Worm (Caenorhabditis elegans): ENCODE measurements around the gene nspb-6.

Gene nspb-6

DNA sequence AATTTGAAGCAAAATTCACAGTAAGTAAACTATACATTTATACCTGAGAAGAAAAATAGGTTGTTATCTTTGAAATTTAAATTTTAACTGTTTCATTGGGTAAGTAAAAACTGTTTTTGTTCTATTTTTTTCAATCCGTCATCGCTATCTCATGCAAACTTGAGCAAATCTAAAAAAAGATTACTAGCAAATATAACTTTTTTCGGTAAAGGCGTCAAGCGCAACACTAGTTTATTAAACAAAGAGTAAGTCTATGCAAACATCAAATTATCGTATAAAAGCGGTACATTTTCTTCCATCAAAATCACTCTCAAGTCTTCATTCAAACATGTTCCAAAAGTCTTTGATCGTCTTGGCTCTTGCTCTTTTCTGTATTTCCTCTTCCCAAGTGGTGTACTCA lies at the start of gene nspb-6:
nspb-6 (plus strand) TSS at position 301 of the 400 bp plus-strand sequence.
- no peak for TF ChIP-seq him-1 (tag; optimal IDR thresholded peaks at IDR 0.05)
- no peak for TF ChIP-seq dao-5 (tag; optimal IDR thresholded peaks at IDR 0.05)
- TF ChIP-seq W03F9.2 (tag; optimal IDR thresholded peaks at IDR 0.05): no peak

DNA sequence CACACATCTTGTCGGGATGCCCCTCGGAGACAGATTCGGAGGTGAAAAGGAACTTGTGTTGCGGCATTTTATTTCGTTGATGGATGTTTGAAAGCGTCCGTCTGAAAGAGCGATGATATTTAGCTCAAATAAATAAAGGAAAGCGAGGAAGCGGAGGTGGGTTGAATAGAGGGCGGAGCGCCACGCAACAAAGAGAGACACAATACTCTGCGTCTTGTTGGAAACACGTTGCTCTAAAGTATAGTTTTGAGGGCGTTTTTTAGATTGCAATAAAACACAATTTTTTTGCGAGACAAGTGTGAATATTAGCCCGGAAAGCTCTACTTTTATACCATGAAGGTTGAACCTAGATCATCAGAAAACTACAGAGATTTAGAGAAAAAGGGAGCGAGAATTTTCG lies 49.0 kb upstream of the nspb-6 start, which contains the start of gene sams-4:
sams-4 (minus strand) TSS at position 101 of the 400 bp plus-strand sequence.
- no peak for TF ChIP-seq him-1 (tag; optimal IDR thresholded peaks at IDR 0.05)
- TF ChIP-seq dao-5 (tag; optimal IDR thresholded peaks at IDR 0.05): no peak
- no peak for TF ChIP-seq W03F9.2 (tag; optimal IDR thresholded peaks at IDR 0.05)

DNA sequence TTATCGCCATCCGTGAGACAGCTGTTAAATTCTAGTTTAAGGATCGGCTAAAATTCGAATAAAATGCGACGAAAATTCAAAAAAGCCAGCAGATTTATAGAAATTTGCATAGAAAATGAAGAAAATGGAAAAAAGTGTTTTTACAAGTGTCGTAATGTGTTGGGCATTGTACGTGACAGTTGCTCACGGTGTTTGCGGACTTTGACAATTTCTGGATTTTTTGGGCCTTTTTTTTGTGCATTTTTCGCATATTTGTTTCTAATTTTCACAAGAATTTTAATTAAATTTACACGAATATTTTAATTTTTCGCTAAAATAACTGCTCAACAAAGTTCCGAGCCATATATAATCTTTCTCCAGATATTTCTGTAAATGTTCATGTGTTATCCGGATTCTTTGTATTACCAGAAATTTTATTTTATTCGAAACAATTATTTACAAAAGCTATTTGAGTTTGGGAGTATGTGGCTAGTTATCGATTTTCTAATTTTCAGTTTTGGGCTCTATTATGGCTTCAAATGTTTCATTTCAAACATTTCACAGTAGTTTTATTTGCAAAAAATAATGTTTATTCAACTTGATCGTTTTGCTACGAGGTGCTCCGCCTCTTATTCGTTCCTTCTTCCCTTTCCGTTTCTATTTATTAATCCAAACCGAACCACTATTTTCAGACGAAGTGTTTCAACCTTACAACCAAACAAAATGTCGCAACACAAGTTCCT lies 47.1 kb upstream of the nspb-6 start, which contains the start of gene sams-3:
sams-3 (plus strand) TSS at position 672 of the 722 bp plus-strand sequence.
- TF ChIP-seq him-1 (tag; optimal IDR thresholded peaks at IDR 0.05) (no peak), dao-5 (tag; optimal IDR thresholded peaks at IDR 0.05) (no peak), W03F9.2 (tag; optimal IDR thresholded peaks at IDR 0.05) (peak; percentile 7)

DNA sequence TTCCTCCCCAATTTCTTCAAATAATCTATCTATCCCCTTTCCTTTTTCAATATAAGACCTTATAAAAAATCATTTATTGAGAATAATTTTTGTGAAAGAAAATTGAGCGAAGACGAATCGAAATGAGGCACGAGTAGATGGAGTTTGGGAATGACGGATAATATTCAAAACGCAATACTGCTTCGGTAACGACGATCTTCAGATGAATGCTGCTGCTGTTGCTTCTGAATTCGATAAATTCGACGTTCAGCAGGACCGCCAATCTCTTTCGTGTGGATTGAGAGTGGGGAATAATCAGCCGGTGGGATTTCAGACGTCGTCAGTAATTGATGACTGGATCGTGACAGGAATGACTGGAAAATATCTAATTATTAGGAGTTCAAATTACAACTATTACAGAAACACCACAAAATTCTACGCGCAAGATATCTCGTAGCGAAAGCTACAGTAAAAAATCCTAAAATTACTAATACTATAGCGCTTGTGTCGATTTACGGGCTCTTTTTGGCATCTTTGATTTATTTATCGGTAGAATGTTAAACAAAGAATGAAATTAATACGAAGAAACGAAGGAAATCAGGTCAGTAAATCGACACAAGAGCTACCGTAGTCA lies 44.4 kb upstream of the nspb-6 start:
- no peak for TF ChIP-seq W03F9.2 (tag; optimal IDR thresholded peaks at IDR 0.05)
- TF ChIP-seq him-1 (tag; optimal IDR thresholded peaks at IDR 0.05): no peak
- TF ChIP-seq dao-5 (tag; optimal IDR thresholded peaks at IDR 0.05): no peak

DNA sequence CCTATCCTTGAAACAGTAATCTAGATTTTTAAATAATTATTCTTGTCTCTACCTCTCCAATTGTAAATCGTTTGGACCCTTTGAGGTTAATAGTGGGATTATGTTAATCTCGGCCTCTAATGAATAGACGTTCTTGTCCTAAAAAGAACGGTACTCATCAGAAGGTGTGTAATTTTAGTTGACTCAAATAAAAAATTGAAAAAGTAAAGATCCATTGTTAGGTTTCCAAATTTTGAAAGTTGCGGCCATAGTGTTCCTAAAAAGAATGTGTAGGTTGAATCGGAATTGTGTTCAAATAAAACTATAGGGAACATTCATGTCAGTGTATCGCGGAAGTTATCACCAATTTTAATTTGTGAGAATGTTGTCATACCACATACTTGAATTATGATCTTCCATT lies 39.7 kb upstream of the nspb-6 start:
- TF ChIP-seq dao-5 (tag; optimal IDR thresholded peaks at IDR 0.05): no peak

DNA sequence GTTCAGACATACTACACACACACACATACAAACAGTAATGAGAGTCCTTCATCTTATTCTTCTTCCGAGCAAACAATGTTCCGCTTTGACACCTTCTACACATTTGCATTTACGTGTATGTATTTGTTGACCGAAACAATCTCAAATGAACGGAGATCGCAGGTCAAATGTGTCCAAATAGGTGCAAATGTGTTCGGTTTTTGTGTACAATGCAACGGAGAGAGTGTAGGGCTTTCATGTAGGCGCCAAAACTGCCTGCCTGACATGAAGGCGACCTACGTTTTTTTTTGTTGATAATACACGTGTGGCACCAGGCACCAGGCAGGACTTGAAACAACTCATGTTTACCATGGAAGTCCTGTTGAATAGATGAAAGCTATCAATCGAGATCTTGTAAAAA lies 38.3 kb upstream of the nspb-6 start:
- no peak for TF ChIP-seq him-1 (tag; optimal IDR thresholded peaks at IDR 0.05)
- no peak for TF ChIP-seq W03F9.2 (tag; optimal IDR thresholded peaks at IDR 0.05)
- TF ChIP-seq dao-5 (tag; optimal IDR thresholded peaks at IDR 0.05): no peak

DNA sequence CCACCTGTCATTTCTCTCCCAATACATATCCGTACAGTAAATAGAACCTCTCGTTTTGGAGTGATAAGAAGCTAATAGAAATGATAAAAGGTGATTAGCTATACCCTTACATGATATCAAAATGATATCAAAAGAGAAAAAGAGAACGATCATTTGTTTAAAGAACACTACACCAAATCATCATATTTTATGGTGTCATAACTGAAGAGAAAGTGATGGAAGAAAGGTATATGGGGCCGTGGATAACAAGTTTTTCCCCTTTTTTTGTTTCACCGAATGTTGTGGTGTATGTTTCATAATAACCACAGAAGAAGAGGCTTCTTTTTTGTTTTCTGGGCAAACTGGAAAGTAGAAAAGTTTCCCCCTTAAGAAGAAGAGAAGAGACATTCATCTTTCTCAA lies 37.1 kb upstream of the nspb-6 start:
- TF ChIP-seq him-1 (tag; optimal IDR thresholded peaks at IDR 0.05) (no peak), dao-5 (tag; optimal IDR thresholded peaks at IDR 0.05) (no peak), W03F9.2 (tag; optimal IDR thresholded peaks at IDR 0.05) (no peak)

DNA sequence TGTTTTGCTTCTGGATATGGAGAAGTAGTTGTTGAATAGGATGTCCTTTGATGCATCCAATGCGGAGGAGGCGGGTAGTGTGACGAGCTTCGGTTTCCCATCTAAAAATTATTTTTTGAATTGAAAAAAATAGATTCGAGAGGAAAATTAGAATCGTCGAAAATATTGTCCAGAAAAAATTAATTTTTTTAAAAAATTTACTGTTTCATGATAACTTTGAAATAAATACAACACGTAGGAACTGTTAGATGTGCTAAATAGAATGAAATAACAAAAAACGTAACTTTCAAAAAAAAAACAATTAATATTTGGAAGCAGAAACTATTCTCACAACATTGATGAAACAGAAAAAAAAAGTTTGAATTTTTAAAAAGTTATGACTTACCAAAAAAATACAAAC lies 35.4 kb upstream of the nspb-6 start, which contains the start of gene C06E7.4:
C06E7.4 (minus strand) TSS at position 101 of the 400 bp plus-strand sequence.
- TF ChIP-seq W03F9.2 (tag; optimal IDR thresholded peaks at IDR 0.05) (no peak), dao-5 (tag; optimal IDR thresholded peaks at IDR 0.05) (no peak), him-1 (tag; optimal IDR thresholded peaks at IDR 0.05) (no peak)

DNA sequence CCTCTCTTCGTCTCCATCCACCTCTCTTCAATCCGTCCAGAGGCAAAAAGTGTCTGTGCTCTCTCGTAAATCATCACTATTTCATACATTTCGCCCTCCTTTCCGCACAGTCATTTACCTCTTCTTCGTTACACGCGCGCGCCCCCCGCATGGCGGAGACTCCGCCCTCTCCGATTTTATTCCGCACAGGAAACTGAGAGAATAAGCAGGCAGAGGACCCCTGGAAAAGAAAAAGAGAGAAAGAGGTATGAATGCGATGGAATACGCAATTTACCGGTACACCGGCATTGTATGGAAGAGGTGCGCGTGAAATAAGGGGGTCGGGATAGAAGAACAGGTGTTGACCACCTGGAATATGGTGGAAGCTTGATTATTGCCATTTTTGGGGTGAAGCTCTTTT lies 34.5 kb upstream of the nspb-6 start:
- no peak for TF ChIP-seq dao-5 (tag; optimal IDR thresholded peaks at IDR 0.05)
- no peak for TF ChIP-seq him-1 (tag; optimal IDR thresholded peaks at IDR 0.05)
- no peak for TF ChIP-seq W03F9.2 (tag; optimal IDR thresholded peaks at IDR 0.05)

DNA sequence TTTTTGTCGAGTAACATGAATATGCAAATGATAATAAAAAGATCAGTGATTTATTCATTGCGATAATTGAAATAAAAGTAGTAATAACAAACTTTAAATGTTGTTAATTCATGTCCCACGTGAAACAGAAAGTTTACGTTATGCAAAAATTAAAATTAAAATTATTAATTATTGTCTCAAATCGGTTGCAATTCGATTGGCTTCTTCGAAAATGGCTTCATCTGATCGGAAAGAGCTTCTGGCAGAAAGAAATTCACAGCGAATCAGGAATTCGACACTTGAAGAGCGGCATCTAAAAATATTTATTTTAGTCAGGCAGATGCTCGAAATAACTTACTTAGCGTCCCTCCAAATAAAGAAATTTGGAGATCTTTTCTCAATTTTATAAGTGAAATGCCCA lies 29.5 kb upstream of the nspb-6 start, which contains the start of gene spe-27:
spe-27 (minus strand) TSS at position 101 of the 400 bp plus-strand sequence.
- TF ChIP-seq him-1 (tag; optimal IDR thresholded peaks at IDR 0.05) (no peak), W03F9.2 (tag; optimal IDR thresholded peaks at IDR 0.05) (no peak), dao-5 (tag; optimal IDR thresholded peaks at IDR 0.05) (no peak)

DNA sequence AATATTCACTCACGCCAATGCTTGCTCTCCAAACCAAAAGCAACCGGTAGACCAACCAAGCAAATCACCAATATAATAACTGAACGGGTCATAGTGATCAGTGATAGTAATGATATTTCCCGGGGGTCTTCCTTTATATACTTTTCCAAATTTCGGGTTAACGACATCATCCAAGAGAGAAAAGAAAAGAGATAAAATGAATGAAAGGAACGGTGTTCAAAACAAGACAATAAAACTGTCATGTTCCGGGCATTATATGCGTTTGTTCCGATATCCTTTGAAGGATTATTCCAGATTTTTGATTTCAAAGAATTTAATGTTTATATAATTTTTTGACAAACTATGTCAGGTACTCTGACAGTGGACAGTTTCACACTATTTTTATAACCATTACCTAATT lies 28.1 kb upstream of the nspb-6 start, which contains the start of gene C06E7.88:
C06E7.88 (minus strand) TSS at position 101 of the 400 bp plus-strand sequence.
- TF ChIP-seq dao-5 (tag; optimal IDR thresholded peaks at IDR 0.05) (no peak), him-1 (tag; optimal IDR thresholded peaks at IDR 0.05) (no peak), W03F9.2 (tag; optimal IDR thresholded peaks at IDR 0.05) (no peak)

DNA sequence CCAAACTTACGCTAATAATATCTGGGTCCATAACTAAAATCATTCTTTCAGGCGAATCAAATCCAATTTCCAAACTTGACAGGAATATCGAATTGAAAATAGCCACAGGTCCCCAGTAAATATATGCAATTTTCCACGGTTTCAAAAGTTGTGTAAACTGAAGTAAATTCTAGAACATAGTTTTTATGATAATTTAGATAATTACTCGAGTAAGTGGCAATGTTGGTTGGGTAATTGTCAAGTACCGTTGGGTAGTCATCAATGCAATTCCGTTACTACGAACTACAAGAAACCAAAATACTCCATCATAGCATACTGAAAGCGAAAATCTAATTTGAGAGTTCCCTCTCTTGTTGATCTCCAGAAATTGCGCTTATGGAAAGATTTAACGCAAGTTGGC lies 25.9 kb upstream of the nspb-6 start:
- TF ChIP-seq W03F9.2 (tag; optimal IDR thresholded peaks at IDR 0.05) (no peak), him-1 (tag; optimal IDR thresholded peaks at IDR 0.05) (no peak), dao-5 (tag; optimal IDR thresholded peaks at IDR 0.05) (no peak)

DNA sequence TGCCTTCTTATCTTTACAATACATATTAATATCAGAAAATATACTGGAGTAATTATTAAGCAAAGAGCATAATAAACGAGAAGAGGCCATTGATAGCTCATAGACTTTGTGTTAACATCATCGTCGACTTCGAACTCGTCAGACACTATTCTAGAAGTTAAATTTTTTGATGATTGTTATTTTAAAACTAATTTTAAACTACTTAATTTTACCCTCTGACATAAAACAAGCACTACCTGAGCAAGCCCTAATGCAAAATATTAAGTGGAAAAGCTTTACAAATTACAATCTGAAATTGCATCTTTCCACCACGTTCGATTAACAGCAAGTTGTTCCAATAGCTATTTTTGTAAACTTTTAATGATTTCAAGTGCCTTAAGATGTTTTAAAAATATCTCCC lies 25.2 kb upstream of the nspb-6 start, which contains the start of gene srv-17:
srv-17 (minus strand) TSS at position 101 of the 400 bp plus-strand sequence.
- TF ChIP-seq dao-5 (tag; optimal IDR thresholded peaks at IDR 0.05): no peak
- no peak for TF ChIP-seq W03F9.2 (tag; optimal IDR thresholded peaks at IDR 0.05)
- no peak for TF ChIP-seq him-1 (tag; optimal IDR thresholded peaks at IDR 0.05)

DNA sequence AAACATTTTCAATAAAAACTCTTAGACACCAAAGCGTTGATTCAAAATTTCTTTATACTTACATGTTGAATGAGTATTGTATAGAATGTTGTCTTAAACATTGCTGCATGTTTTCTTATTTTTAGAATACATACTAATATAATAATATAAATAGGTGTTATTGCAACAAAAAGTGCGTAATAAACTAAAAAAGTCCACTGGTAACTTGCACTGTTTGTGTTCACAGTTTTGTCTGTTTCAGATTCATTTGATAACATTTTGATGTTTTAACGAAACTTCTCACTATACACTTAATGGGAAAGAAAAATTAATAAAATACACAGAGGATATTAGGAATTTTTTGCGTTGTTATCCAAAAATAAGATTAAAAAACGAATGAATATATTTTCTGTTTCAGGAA lies 21.5 kb upstream of the nspb-6 start, which contains the start of gene srv-19:
srv-19 (minus strand) TSS at position 101 of the 400 bp plus-strand sequence.
- no peak for TF ChIP-seq W03F9.2 (tag; optimal IDR thresholded peaks at IDR 0.05)
- no peak for TF ChIP-seq dao-5 (tag; optimal IDR thresholded peaks at IDR 0.05)
- no peak for TF ChIP-seq him-1 (tag; optimal IDR thresholded peaks at IDR 0.05)
